Fruit fly (Drosophila melanogaster) whole organism, pupa: ENCODE results near the gene Trl.

Experiments
- CG10348 ChIP-seq: fragments of 200-800 bp; sonication (Bioruptor generic); IDR thresholded peaks from 2 replicates; pipeline ENCODE4 v1.3.6; 2022; ENCODE audit warnings: missing biosample characterization, missing genetic modification characterization
- CG14655 ChIP-seq: fragments of 200-800 bp; sonication (Bioruptor generic); optimal IDR thresholded peaks from 3 replicates; lab custom pipeline; 2017; ENCODE audit warnings: mild to moderate bottlenecking, missing biosample characterization, missing genetic modification reagents, missing genetic modification characterization
- CG32121 ChIP-seq: fragments of 200-800 bp; sonication (Bioruptor generic); IDR thresholded peaks from 2 replicates; pipeline ENCODE4 v1.3.6; 2022; ENCODE audit warnings: missing biosample characterization, missing genetic modification characterization
- CG34367 ChIP-seq: fragments of 200-800 bp; sonication (Bioruptor generic); optimal IDR thresholded peaks from 2 replicates; lab custom pipeline; 2018; ENCODE audit warnings: missing biosample characterization, mild to moderate bottlenecking, missing genetic modification characterization
- CG4496 ChIP-seq: fragments of 200-800 bp; sonication (Bioruptor generic); IDR thresholded peaks from 3 replicates; pipeline ENCODE4 v1.3.6; 2022; ENCODE audit warnings: missing biosample characterization, missing genetic modification characterization
- CG8159 ChIP-seq: fragments of 200-800 bp; sonication (Bioruptor generic); optimal IDR thresholded peaks from 3 replicates; lab custom pipeline; 2018; ENCODE audit warnings: missing biosample characterization, mild to moderate bottlenecking, missing genetic modification characterization, moderate library complexity
- CG8301 ChIP-seq: fragments of 200-800 bp; sonication (Bioruptor generic); optimal IDR thresholded peaks from 2 replicates; lab custom pipeline; 2018; ENCODE audit warnings: missing biosample characterization, mild to moderate bottlenecking, missing genetic modification characterization
- CG9948 ChIP-seq: fragments of 200-800 bp; sonication (Bioruptor generic); optimal IDR thresholded peaks from 2 replicates; lab custom pipeline; 2018; ENCODE audit warnings: missing biosample characterization, mild to moderate bottlenecking, missing genetic modification characterization, moderate library complexity
- EcR ChIP-seq: fragments of 200-800 bp; sonication (Bioruptor generic); optimal IDR thresholded peaks from 3 replicates; lab custom pipeline; 2019; ENCODE audit warnings: missing biosample characterization, missing genetic modification characterization, mild to moderate bottlenecking, moderate library complexity, missing genetic modification reagents
- Ets98B ChIP-seq: fragments of 200-800 bp; sonication (Bioruptor generic); IDR thresholded peaks from 2 replicates; pipeline ENCODE4 v1.3.6; 2022; ENCODE audit warnings: missing biosample characterization, missing genetic modification characterization
- Pif1A ChIP-seq: fragments of 200-800 bp; sonication (Bioruptor generic); optimal IDR thresholded peaks from 3 replicates; lab custom pipeline; 2016; ENCODE audit warnings: missing biosample characterization, missing genetic modification characterization
- Pif1B ChIP-seq: fragments of 200-800 bp; sonication (Bioruptor generic); optimal IDR thresholded peaks from 3 replicates; lab custom pipeline; 2016; ENCODE audit warnings: missing biosample characterization, missing genetic modification characterization
- gl ChIP-seq: fragments of 200-800 bp; sonication (Bioruptor generic); optimal IDR thresholded peaks from 2 replicates; lab custom pipeline; 2018; ENCODE audit warnings: missing biosample characterization, mild to moderate bottlenecking, missing genetic modification characterization
- rn ChIP-seq: fragments of 200-800 bp; sonication (Bioruptor generic); IDR thresholded peaks from 2 replicates; pipeline ENCODE4 v1.3.6; 2022; ENCODE audit warnings: missing biosample characterization, missing genetic modification characterization

DNA sequence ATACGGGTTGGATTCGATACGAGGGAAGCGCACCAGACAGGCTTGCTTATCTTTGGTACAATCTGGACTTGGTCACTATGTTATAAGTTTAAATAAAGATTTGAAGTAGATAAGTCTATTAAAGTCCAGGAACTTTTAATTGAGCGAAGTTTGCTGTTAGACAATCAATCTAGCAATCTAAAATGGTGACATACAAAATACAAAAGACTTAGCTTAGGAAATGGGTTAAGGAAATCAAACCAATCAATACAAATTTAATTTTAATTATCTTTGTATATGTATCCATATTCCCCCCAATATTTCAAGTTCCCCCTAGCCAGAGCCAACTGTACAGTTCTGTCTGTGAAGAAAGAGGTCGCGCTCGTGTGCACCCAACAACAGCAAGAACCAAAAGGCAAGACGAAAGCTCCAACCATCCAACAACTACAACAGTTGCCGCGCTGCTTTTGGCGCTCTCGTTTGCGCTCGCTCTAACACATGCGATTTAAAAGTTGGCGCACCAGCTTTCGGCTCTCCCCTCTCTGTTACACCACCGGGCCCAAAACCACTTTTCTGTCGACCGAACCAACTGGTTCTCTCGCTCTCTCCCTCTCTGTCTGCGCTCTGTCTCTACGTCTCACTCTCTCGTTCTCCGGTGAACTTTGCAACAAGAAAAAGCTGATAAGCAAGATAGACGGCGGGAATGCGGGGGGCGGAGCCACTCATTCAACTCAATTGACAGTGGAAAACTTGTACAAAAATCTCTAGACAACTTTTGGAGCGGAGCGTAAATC, 4.7 kb downstream of the Trl start:
- TF ChIP-seq gl (tag; lab: Kevin White, UChicago), result peak; percentile 82
- TF ChIP-seq CG4496 (GFP tag; lab: Robert Waterston, UW), result peak; percentile 65; the same call in 2 of the 3 replicates
- TF ChIP-seq CG8301, result peak; percentile 88
- TF ChIP-seq CG9948 (tag; lab: Kevin White, UChicago), result peak; percentile 81
- peak; percentile 89 for TF ChIP-seq CG8159 (tag; lab: Kevin White, UChicago)
- peak; percentile 93 for TF ChIP-seq EcR (GFP tag; lab: Kevin White, UChicago)
- TF ChIP-seq rn (GFP tag; lab: Robert Waterston, UW), result peak; percentile 17
- TF ChIP-seq CG34367, result peak; percentile 75
- peak; percentile 59 for TF ChIP-seq Ets98B (GFP tag; lab: Robert Waterston, UW)
- peak; percentile 68 for TF ChIP-seq CG10348
- TF ChIP-seq Pif1B (GFP tag; lab: Kevin White, UChicago), result peak; percentile 49
- TF ChIP-seq CG32121 (GFP tag; lab: Robert Waterston, UW), result peak; percentile 69
- peak; percentile 82 for TF ChIP-seq Pif1A (GFP tag; lab: Kevin White, UChicago)
- TF ChIP-seq CG14655, result peak; percentile 93
